Worm (Caenorhabditis elegans): Measurements from ENCODE around the gene K07H8.7.

DNA sequence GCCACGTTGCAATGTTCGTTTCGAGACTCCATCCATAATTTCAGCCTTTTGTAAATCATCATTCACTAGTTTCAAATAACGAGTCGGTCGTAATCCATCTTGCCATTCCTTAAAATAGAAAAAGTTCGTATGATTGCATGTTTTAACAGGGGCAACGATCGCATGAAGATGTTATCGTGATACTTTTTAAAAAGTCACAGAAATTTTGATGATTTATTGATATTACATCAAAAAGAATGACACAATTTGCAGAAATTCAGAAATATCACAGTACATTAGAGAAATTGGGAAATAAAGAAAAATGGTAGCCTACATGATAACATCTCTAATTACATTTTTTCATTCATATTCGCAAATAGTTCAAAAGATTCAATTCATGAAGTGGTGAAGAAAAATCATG is 13.5 kb upstream of the K07H8.7 start:
- TF ChIP-seq chd-7 (tag; optimal IDR thresholded peaks at IDR 0.05), result no peak
- TF ChIP-seq lin-35 (GFP tag; optimal IDR thresholded peaks at IDR 0.05), result no peak
- no peak for TF ChIP-seq nfya-1 (tag; optimal IDR thresholded peaks at IDR 0.05; ENCODE audit: borderline replicate concordance, insufficient read depth)
- no peak for TF ChIP-seq snpc-4 (GFP tag; optimal IDR thresholded peaks at IDR 0.05)
- no peak for TF ChIP-seq snpc-4 (tag; optimal IDR thresholded peaks at IDR 0.05)

All from whole organism, young adult.